Worm (Caenorhabditis elegans): ENCODE measurements around the gene dkc-1.

The dkc-1 gene

ce11 chrIII:10742382-10742860, 5.8 kb upstream of the dkc-1 start, which contains the start of the genes tbb-1 and rib-2:
tbb-1 (minus strand) TSS chrIII:10742432.
rib-2 (plus strand) TSS chrIII:10742810.
- TF ChIP-seq mcd-1 (GFP tag; IDR thresholded peaks at IDR 0.05) (peak; percentile 98), Y79H2A.3 (GFP tag; conservative IDR thresholded peaks at IDR 0.05) (peak; percentile 97), ets-4 (GFP tag; optimal IDR thresholded peaks at IDR 0.05) (peak; percentile 85), tbp1 (GFP tag; optimal IDR thresholded peaks at IDR 0.05) (peak; percentile 76), ceh-100 (GFP tag; IDR thresholded peaks at IDR 0.05) (peak; percentile 87), Y53F4B.3 (GFP tag; IDR thresholded peaks at IDR 0.05) (peak; percentile 55), B0336.3 (GFP tag; IDR thresholded peaks at IDR 0.05) (peak; percentile 98), let-607 (tag; optimal IDR thresholded peaks at IDR 0.05) (peak; percentile 97), lsy-27 (tag; optimal IDR thresholded peaks at IDR 0.05; ENCODE audit: borderline replicate concordance, insufficient read depth) (no peak), unc-62 (GFP tag; optimal IDR thresholded peaks at IDR 0.05) (no peak), zim-3 (tag; optimal IDR thresholded peaks at IDR 0.05) (no peak), tlf-1 (GFP tag; optimal IDR thresholded peaks at IDR 0.05) (peak; percentile 99), unc-130 (GFP tag; optimal IDR thresholded peaks at IDR 0.05) (peak; percentile 96), madf-8 (GFP tag; conservative IDR thresholded peaks at IDR 0.05) (peak; percentile 99), egrh-3 (GFP tag; IDR thresholded peaks at IDR 0.05) (peak; percentile 46; the same call in 1 of the 2 replicates), xnd-1 (tag; optimal IDR thresholded peaks at IDR 0.05) (peak; percentile 99), snpc-1.3 (tag; optimal IDR thresholded peaks at IDR 0.05; ENCODE audit: insufficient read depth) (peak; percentile 68), zfh-2 (GFP tag; conservative IDR thresholded peaks at IDR 0.05) (peak; percentile 44; the same call in 1 of the 2 replicates), ama-1 (optimal IDR thresholded peaks at IDR 0.05) (no peak), ama-1 (GFP tag; optimal IDR thresholded peaks at IDR 0.05) (no peak), C06A6.2 (GFP tag; conservative IDR thresholded peaks at IDR 0.05) (peak; percentile 47; the same call in 1 of the 2 replicates), K11D2.4 (GFP tag; IDR thresholded peaks at IDR 0.05) (peak; percentile 72), snpc-1.1 (tag; optimal IDR thresholded peaks at IDR 0.05; ENCODE audit: insufficient read depth) (peak; percentile 77), mxl-1 (tag; optimal IDR thresholded peaks at IDR 0.05) (no peak), pha-4 (tag; optimal IDR thresholded peaks at IDR 0.05) (peak; percentile 41), lin-26 (GFP tag; IDR thresholded peaks at IDR 0.05) (peak; percentile 77), ztf-26 (tag; optimal IDR thresholded peaks at IDR 0.05) (peak; percentile 54), mes-4 (tag; optimal IDR thresholded peaks at IDR 0.05) (no peak), B0261.1 (tag; optimal IDR thresholded peaks at IDR 0.05) (no peak), ceh-58 (GFP tag; IDR thresholded peaks at IDR 0.05) (no peak), F37B4.10 (GFP tag; IDR thresholded peaks at IDR 0.05) (0 out of 2 replicates have a peak, but pooled peaks have one; percentile 77), nhr-179 (tag; optimal IDR thresholded peaks at IDR 0.05) (no peak), lin-35 (GFP tag; optimal IDR thresholded peaks at IDR 0.05) (peak; percentile 15 to 88 (median 87)), nhr-80 (tag; optimal IDR thresholded peaks at IDR 0.05) (peak; percentile 99), lin-54 (GFP tag; optimal IDR thresholded peaks at IDR 0.05) (peak; percentile 99), madf-10 (tag; optimal IDR thresholded peaks at IDR 0.05) (peak; percentile 78), ztf-6 (GFP tag; IDR thresholded peaks at IDR 0.05) (peak; percentile 68; the same call in 1 of the 2 replicates), T26A5.8 (tag; optimal IDR thresholded peaks at IDR 0.05) (no peak), tbx-9 (tag; optimal IDR thresholded peaks at IDR 0.05; ENCODE audit: borderline replicate concordance) (no peak), rpc-1 (optimal IDR thresholded peaks at IDR 0.05) (no peak), rpc-1 (tag; optimal IDR thresholded peaks at IDR 0.05) (no peak), F10E7.11 (tag; optimal IDR thresholded peaks at IDR 0.05) (no peak), dpff-1 (tag; optimal IDR thresholded peaks at IDR 0.05) (no peak), rec-8 (tag; optimal IDR thresholded peaks at IDR 0.05) (no peak), ZK185.1 (tag; optimal IDR thresholded peaks at IDR 0.05; ENCODE audit: poor library complexity, severe bottlenecking) (no peak), somi-1 (GFP tag; optimal IDR thresholded peaks at IDR 0.05) (no peak), nfya-1 (tag; optimal IDR thresholded peaks at IDR 0.05; ENCODE audit: borderline replicate concordance, insufficient read depth) (no peak), madf-3 (GFP tag; IDR thresholded peaks at IDR 0.05) (peak; percentile 97)
